Worm (Caenorhabditis elegans) whole organism, L1 larva: ENCODE results near the gene nprl-3.

Source experiments
- aly-2 ChIP-seq: fragments of 150-350 bp; optimal IDR thresholded peaks from 2 replicates; lab custom pipeline; 2014; ENCODE audit warnings: missing biosample characterization, missing genetic modification characterization
- ama-1 ChIP-seq: fragments of 150-350 bp; optimal IDR thresholded peaks from 2 replicates; lab custom pipeline; 2014
- blmp-1 ChIP-seq: fragments of 150-350 bp; optimal IDR thresholded peaks from 2 replicates; lab custom pipeline; 2014; ENCODE audit warnings: missing biosample characterization, missing genetic modification characterization
- ces-1 ChIP-seq: fragments of 150-350 bp; optimal IDR thresholded peaks from 2 replicates; lab custom pipeline; 2014; ENCODE audit warnings: missing biosample characterization, missing genetic modification reagents, missing genetic modification characterization
- fkh-10 ChIP-seq: sonication (generic microtip); optimal IDR thresholded peaks from 2 replicates; lab custom pipeline; 2017; ENCODE audit warnings: missing biosample characterization, missing genetic modification reagents, missing genetic modification characterization
- fos-1 ChIP-seq: fragments of 150-350 bp; optimal IDR thresholded peaks from 2 replicates; lab custom pipeline; 2014; ENCODE audit warnings: missing biosample characterization, missing genetic modification characterization
- pqm-1 ChIP-seq: sonication (generic microtip); optimal IDR thresholded peaks from 3 replicates; lab custom pipeline; 2017; ENCODE audit warnings: missing biosample characterization, missing genetic modification characterization
- unc-62 ChIP-seq: fragments of 150-350 bp; optimal IDR thresholded peaks from 2 replicates; lab custom pipeline; 2014; ENCODE audit warnings: missing biosample characterization, missing genetic modification reagents, missing genetic modification characterization

DNA sequence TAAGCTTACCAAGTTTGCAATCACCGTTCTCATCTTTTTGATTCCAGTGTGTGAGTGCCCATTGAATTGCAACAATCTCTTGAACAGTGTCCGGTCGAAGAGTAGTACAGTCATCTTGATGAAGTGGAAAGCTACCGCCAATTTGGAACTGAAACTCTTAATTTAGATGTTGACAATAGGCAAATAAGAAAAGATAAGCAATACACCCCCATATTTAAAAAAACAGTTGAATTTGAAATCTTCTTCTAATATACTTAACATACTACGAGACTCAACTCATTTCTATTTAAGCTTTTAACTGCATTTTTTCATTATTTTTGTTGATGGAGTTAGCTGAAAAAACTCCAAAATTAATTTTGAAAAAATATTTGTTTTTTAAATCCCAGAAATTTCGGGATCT is 14.8 kb downstream of the nprl-3 start:
- TF ChIP-seq pqm-1 (tag; lab: Kevin White, UChicago) = no peak
- no peak for TF ChIP-seq fkh-10 (GFP tag; lab: Kevin White, UChicago)
- no peak for TF ChIP-seq blmp-1
- TF ChIP-seq unc-62 (GFP tag; lab: Kevin White, UChicago) = no peak
- TF ChIP-seq aly-2 (tag; lab: Kevin White, UChicago) = no peak
- TF ChIP-seq fos-1 (tag; lab: Kevin White, UChicago) = no peak
- no peak for TF ChIP-seq ama-1
- TF ChIP-seq ces-1 (GFP tag; lab: Kevin White, UChicago) = no peak
